Fruit fly (Drosophila melanogaster) whole organism, prepupa: ENCODE results near the gene Gdap1.

ENCODE experiments used
- Blimp-1 ChIP-seq: fragments of 200-800 bp; sonication (Bioruptor generic); optimal IDR thresholded peaks from 3 replicates; lab custom pipeline; 2017; ENCODE audit warnings: missing biosample characterization, missing genetic modification characterization, mild to moderate bottlenecking, moderate library complexity, missing genetic modification reagents
- CG11902 ChIP-seq: fragments of 200-800 bp; sonication (Bioruptor generic); optimal IDR thresholded peaks from 3 replicates; lab custom pipeline; 2016; ENCODE audit warnings: missing biosample characterization, missing genetic modification characterization
- CG3919 ChIP-seq: fragments of 200-800 bp; sonication (Bioruptor generic); optimal IDR thresholded peaks from 3 replicates; lab custom pipeline; 2016; ENCODE audit warnings: missing biosample characterization, missing genetic modification characterization
- CG6854 ChIP-seq: fragments of 200-800 bp; sonication (Bioruptor generic); optimal IDR thresholded peaks from 2 replicates; lab custom pipeline; 2017; ENCODE audit warnings: missing biosample characterization, mild to moderate bottlenecking, missing genetic modification characterization
- CG9139 ChIP-seq: fragments of 200-800 bp; sonication (Bioruptor generic); optimal IDR thresholded peaks from 3 replicates; lab custom pipeline; 2017; ENCODE audit warnings: missing biosample characterization, mild to moderate bottlenecking, missing genetic modification characterization
- Hr38 ChIP-seq: sonication (Bioruptor generic); optimal IDR thresholded peaks from 2 replicates; lab custom pipeline; 2016; ENCODE audit warnings: missing biosample characterization, missing genetic modification characterization
- Hr39 ChIP-seq: fragments of 200-800 bp; sonication (Bioruptor generic); optimal IDR thresholded peaks from 2 replicates; lab custom pipeline; 2016; ENCODE audit warnings: missing biosample characterization, missing genetic modification characterization
- Met ChIP-seq: fragments of 200-800 bp; sonication (Bioruptor generic); optimal IDR thresholded peaks from 3 replicates; lab custom pipeline; 2016; ENCODE audit warnings: missing biosample characterization, missing genetic modification characterization
- Sox15 ChIP-seq: fragments of 200-800 bp; sonication (Bioruptor generic); optimal IDR thresholded peaks from 3 replicates; lab custom pipeline; 2016; ENCODE audit warnings: missing biosample characterization, missing genetic modification characterization
- achi ChIP-seq: fragments of 200-800 bp; sonication (Bioruptor generic); optimal IDR thresholded peaks from 3 replicates; lab custom pipeline; 2016; ENCODE audit warnings: missing biosample characterization, missing genetic modification characterization
- cyc ChIP-seq: fragments of 200-800 bp; sonication (Bioruptor generic); optimal IDR thresholded peaks from 3 replicates; lab custom pipeline; 2016; ENCODE audit warnings: missing biosample characterization, missing genetic modification characterization
- salr ChIP-seq, 2 experiments: fragments of 200-800 bp; sonication (Bioruptor generic); optimal IDR thresholded peaks; 3 replicates each; lab custom pipeline; 2016 to 2018; ENCODE audit warnings: missing biosample characterization in 2 of 2, missing genetic modification characterization in 2 of 2, mild to moderate bottlenecking in 1 of 2
- topi ChIP-seq: fragments of 200-800 bp; sonication (Bioruptor generic); optimal IDR thresholded peaks from 3 replicates; lab custom pipeline; 2016; ENCODE audit warnings: missing biosample characterization, missing genetic modification characterization

DNA sequence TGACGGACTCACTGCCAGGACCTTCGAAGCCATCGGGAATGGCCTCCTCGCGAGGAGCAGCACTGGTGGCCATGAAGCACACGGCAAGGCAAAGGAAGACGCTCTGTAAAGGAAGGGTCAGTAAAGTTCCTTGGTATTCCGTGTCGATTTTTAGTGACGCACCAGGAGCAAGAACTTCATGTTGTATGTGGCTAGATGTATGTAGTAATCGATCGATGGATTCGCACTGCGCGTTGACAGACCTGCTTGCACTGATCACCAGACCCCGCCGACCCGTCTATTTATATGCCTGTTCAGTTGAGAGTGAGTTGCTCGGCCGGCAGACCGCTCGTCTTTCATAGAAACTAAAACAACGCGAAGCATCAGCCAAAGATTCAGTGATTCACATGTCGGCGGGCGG lies 8.8 kb upstream of the Gdap1 start, which contains the start of gene CG15213:
- TF ChIP-seq CG3919 (GFP tag; lab: Kevin White, UChicago) (no peak), Met (GFP tag; lab: Kevin White, UChicago) (no peak), CG6854 (GFP tag; lab: Kevin White, UChicago) (no peak), CG11902 (GFP tag; lab: Kevin White, UChicago) (no peak), Sox15 (GFP tag; lab: Kevin White, UChicago) (no peak), Hr39 (no peak), cyc (GFP tag; lab: Kevin White, UChicago) (no peak), Hr38 (GFP tag; lab: Kevin White, UChicago) (no peak), Blimp-1 (GFP tag; lab: Kevin White, UChicago) (no peak), topi (GFP tag; lab: Kevin White, UChicago) (no peak), salr (GFP tag; optimal IDR thresholded peaks at IDR 0.05; lab: Kevin White, UChicago) (no peak), CG9139 (no peak), achi (no peak)
